Comparison of ENCODE assay signal across 4 worm cellular contexts in the genomic region with DNA sequence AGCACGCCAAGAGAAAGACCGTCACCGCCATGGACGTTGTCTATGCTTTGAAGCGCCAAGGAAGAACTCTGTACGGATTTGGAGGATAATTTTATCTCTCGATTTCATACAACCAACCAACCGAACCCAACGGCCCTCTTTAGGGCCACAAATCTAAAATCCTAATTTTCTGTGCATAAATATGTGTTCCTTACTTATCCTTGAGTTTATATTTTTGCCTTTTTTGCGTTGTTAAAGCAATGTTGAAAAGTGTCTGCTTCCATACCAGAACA.
TF ChIP-seq lines count a peak whose summit lies in the region.

No protein-coding gene starts in this region.

TF ChIP-seq in whole organism, L4 larva, 104 proteins besides CTCF, POLR2A, EP300 and RAD21:
- TF ChIP-seq zfp-3 (GFP tag; conservative IDR thresholded peaks at IDR 0.05; lab: Robert Waterston, UW) (0 out of 2 replicates have a peak, but pooled peaks have one; percentile 38), nhr-237 (tag; optimal IDR thresholded peaks at IDR 0.05; lab: Kevin White, UChicago) (no peak)

TF ChIP-seq in whole organism, early embryonic, 17 proteins besides CTCF, POLR2A, EP300 and RAD21:
- TF ChIP-seq ets-7 (tag; optimal IDR thresholded peaks at IDR 0.05; lab: Kevin White, UChicago), result no peak
- TF ChIP-seq ceh-36 (tag; optimal IDR thresholded peaks at IDR 0.05; lab: Kevin White, UChicago), result peak; percentile 3
- TF ChIP-seq aly-1 (tag; optimal IDR thresholded peaks at IDR 0.05; lab: Kevin White, UChicago), result peak; percentile 81
- 0 out of 2 replicates have a peak, but pooled peaks have one; percentile 1 for TF ChIP-seq tbx-11 (GFP tag; IDR thresholded peaks at IDR 0.05; lab: Robert Waterston, UW)
- no peak for TF ChIP-seq pes-1 (GFP tag; IDR thresholded peaks at IDR 0.05; lab: Robert Waterston, UW)
- TF ChIP-seq ceh-13 (GFP tag; optimal IDR thresholded peaks at IDR 0.05; lab: Kevin White, UChicago), result no peak
- no peak for TF ChIP-seq hmbx-1 (tag; optimal IDR thresholded peaks at IDR 0.05; lab: Kevin White, UChicago)
- no peak for TF ChIP-seq hnd-1 (tag; optimal IDR thresholded peaks at IDR 0.05; lab: Kevin White, UChicago)
- TF ChIP-seq B0310.2 (tag; optimal IDR thresholded peaks at IDR 0.05; lab: Kevin White, UChicago), result peak; percentile 32
- TF ChIP-seq sea-1 (GFP tag; conservative IDR thresholded peaks at IDR 0.05; lab: Robert Waterston, UW), result no peak
- TF ChIP-seq tra-4 (tag; optimal IDR thresholded peaks at IDR 0.05; lab: Kevin White, UChicago), result no peak
- no peak for TF ChIP-seq tbx-37 (GFP tag; conservative IDR thresholded peaks at IDR 0.05; lab: Robert Waterston, UW)
- no peak for TF ChIP-seq F13C5.2 (tag; optimal IDR thresholded peaks at IDR 0.05; lab: Kevin White, UChicago)
- no peak for TF ChIP-seq scrt-1 (GFP tag; IDR thresholded peaks at IDR 0.05; lab: Robert Waterston, UW)
- TF ChIP-seq ama-1 (optimal IDR thresholded peaks at IDR 0.05; lab: Kevin White, UChicago), result peak; percentile 83
- TF ChIP-seq flt-1 (GFP tag; IDR thresholded peaks at IDR 0.05; lab: Robert Waterston, UW), result no peak
- TF ChIP-seq hmg-4 (GFP tag; optimal IDR thresholded peaks at IDR 0.05; lab: Kevin White, UChicago), result no peak

TF ChIP-seq in whole organism, mixed stage, embryonic, 35 proteins besides CTCF, POLR2A, EP300 and RAD21:
- TF ChIP-seq zip-8 (tag; optimal IDR thresholded peaks at IDR 0.05; lab: Kevin White, UChicago) (peak; percentile 24), sem-2 (GFP tag; optimal IDR thresholded peaks at IDR 0.05; lab: Kevin White, UChicago) (peak; percentile 9), unc-120 (tag; optimal IDR thresholded peaks at IDR 0.05; lab: Kevin White, UChicago; ENCODE audit: poor library complexity, severe bottlenecking) (no peak), ceh-83 (GFP tag; optimal IDR thresholded peaks at IDR 0.05; lab: Kevin White, UChicago) (no peak)

TF ChIP-seq in whole organism, young adult, 124 proteins besides CTCF, POLR2A, EP300 and RAD21:
- TF ChIP-seq ceh-91 (GFP tag; IDR thresholded peaks at IDR 0.05; lab: Robert Waterston, UW) (no peak), hmg-20 (GFP tag; IDR thresholded peaks at IDR 0.05; lab: Robert Waterston, UW) (no peak), dpl-1 (GFP tag; optimal IDR thresholded peaks at IDR 0.05; lab: Kevin White, UChicago) (no peak), sptf-2 (GFP tag; optimal IDR thresholded peaks at IDR 0.05; lab: Kevin White, UChicago) (no peak), ztf-25 (GFP tag; IDR thresholded peaks at IDR 0.05; lab: Robert Waterston, UW) (0 out of 2 replicates have a peak, but pooled peaks have one; percentile 7), nfya-1 (tag; optimal IDR thresholded peaks at IDR 0.05; lab: Kevin White, UChicago; ENCODE audit: borderline replicate concordance, insufficient read depth) (no peak), C06A6.2 (GFP tag; conservative IDR thresholded peaks at IDR 0.05; lab: Robert Waterston, UW) (no peak), madf-8 (GFP tag; conservative IDR thresholded peaks at IDR 0.05; lab: Robert Waterston, UW) (no peak), lin-26 (GFP tag; IDR thresholded peaks at IDR 0.05; lab: Robert Waterston, UW) (no peak), snpc-3.4 (tag; optimal IDR thresholded peaks at IDR 0.05; lab: Kevin White, UChicago) (no peak), ZK185.1 (tag; optimal IDR thresholded peaks at IDR 0.05; lab: Kevin White, UChicago; ENCODE audit: poor library complexity, severe bottlenecking) (no peak), ceh-79 (tag; optimal IDR thresholded peaks at IDR 0.05; lab: Kevin White, UChicago) (no peak), lin-40 (tag; optimal IDR thresholded peaks at IDR 0.05; lab: Kevin White, UChicago) (no peak), nhr-120 (GFP tag; IDR thresholded peaks at IDR 0.05; lab: Robert Waterston, UW) (0 out of 2 replicates have a peak, but pooled peaks have one; percentile 50), mel-28 (tag; optimal IDR thresholded peaks at IDR 0.05; lab: Kevin White, UChicago; ENCODE audit: borderline replicate concordance) (no peak), Y56A3A.18 (GFP tag; IDR thresholded peaks at IDR 0.05; lab: Robert Waterston, UW) (0 out of 2 replicates have a peak, but pooled peaks have one; percentile 17), nfyb-1 (GFP tag; IDR thresholded peaks at IDR 0.05; lab: Robert Waterston, UW) (no peak), somi-1 (GFP tag; optimal IDR thresholded peaks at IDR 0.05; lab: Kevin White, UChicago) (no peak), ama-1 (optimal IDR thresholded peaks at IDR 0.05; lab: Kevin White, UChicago) (no peak), ama-1 (GFP tag; optimal IDR thresholded peaks at IDR 0.05; lab: Kevin White, UChicago) (no peak), C17E4.6 (GFP tag; IDR thresholded peaks at IDR 0.05; lab: Robert Waterston, UW) (no peak), gei-17 (GFP tag; optimal IDR thresholded peaks at IDR 0.05; lab: Kevin White, UChicago) (no peak), lin-35 (GFP tag; optimal IDR thresholded peaks at IDR 0.05; lab: Kevin White, UChicago) (no peak), aptf-2 (GFP tag; conservative IDR thresholded peaks at IDR 0.05; lab: Robert Waterston, UW) (no peak), ekl-4 (GFP tag; IDR thresholded peaks at IDR 0.05; lab: Robert Waterston, UW) (no peak), B0336.3 (GFP tag; IDR thresholded peaks at IDR 0.05; lab: Robert Waterston, UW) (no peak), hlh-26 (GFP tag; conservative IDR thresholded peaks at IDR 0.05; lab: Robert Waterston, UW) (no peak)
